Fruit fly (Drosophila melanogaster) whole organism, embryonic: Measurements from ENCODE around the gene Mzt1.

Source experiments
- Blimp-1 ChIP-seq: fragments of 200-800 bp; sonication (Bioruptor generic); optimal IDR thresholded peaks from 3 replicates; lab custom pipeline; 2018; ENCODE audit warnings: missing biosample characterization, missing genetic modification characterization, mild to moderate bottlenecking, moderate library complexity, missing genetic modification reagents
- lola ChIP-seq, 3 experiments: fragments of >200 bp in 2 of 3; fragments of 200-800 bp in 1 of 3; sonication (Bioruptor generic) in 1 of 3; optimal IDR thresholded peaks; 2 replicates each; lab custom pipeline; 2017 to 2019; ENCODE audit warnings: missing biosample characterization in 3 of 3, missing genetic modification characterization in 3 of 3, mild to moderate bottlenecking in 1 of 3, moderate library complexity in 1 of 3
- ttk ChIP-seq: fragments of 200-800 bp; sonication (Bioruptor generic); IDR thresholded peaks from 2 replicates; pipeline ENCODE4 v2.1.2; 2022; ENCODE audit warnings: missing biosample characterization, missing genetic modification characterization
- usp ChIP-seq: fragments of >200 bp; optimal IDR thresholded peaks from 2 replicates; lab custom pipeline; 2017; ENCODE audit warnings: missing biosample characterization, missing genetic modification characterization
- z ChIP-seq: fragments of 200-800 bp; sonication (Bioruptor generic); IDR thresholded peaks from 3 replicates; pipeline ENCODE4 v1.3.6; 2022; ENCODE audit warnings: missing biosample characterization, missing genetic modification characterization

DNA sequence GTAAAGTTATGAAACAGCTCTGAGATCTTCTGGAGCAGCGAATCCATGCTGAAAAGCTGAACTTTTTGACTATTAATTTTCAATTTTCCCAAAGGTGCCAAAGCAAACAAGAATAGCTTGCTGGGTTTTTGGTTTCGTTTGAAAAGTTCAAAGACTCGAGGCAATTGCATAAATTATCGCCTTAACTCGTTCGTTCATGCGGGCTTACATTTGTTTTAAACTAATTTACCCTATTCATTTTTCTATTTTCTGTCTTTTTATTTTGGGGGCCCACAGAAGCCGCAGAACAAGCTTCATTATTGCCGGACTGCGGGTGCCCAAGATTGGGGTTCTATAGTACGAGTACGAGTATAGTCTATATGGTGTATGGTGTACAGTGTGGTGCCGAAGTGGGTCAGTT is 1.8 kb downstream of the Mzt1 start, which contains the start of the genes CG32298 and CG32299:
- no peak for TF ChIP-seq Blimp-1
- TF ChIP-seq lola (GFP tag; optimal IDR thresholded peaks at IDR 0.05; lab: Kevin White, UChicago) = no peak
- TF ChIP-seq ttk = no peak
- no peak for TF ChIP-seq usp (GFP tag; lab: Kevin White, UChicago)
- no peak for TF ChIP-seq z (GFP tag; lab: Robert Waterston, UW)
